Fruit fly (Drosophila melanogaster): ENCODE measurements around the gene mxt.

DNA sequence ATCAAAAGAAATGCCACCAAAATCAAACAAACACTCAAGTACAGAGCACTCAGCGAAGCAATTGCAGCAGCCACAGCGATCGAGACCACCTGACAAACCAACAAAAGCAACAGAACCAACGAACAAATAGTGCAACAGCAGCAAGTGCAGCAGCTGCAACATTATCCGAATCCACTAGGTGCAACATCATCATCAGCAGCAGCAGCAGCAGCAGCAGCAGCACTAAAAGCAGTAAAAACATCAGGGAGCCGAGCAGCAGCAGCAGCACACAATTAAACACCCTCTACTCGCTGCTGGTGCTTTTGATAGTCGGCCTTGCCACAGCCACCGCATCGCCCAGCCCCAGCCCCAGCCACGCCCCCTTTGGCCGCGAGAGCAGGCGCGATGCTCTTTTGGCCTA, 18.3 kb upstream of the mxt start:
- TF ChIP-seq lola (GFP tag; optimal IDR thresholded peaks at IDR 0.05) (no peak), pan (optimal IDR thresholded peaks at IDR 0.05) (no peak)
